Fruit fly (Drosophila melanogaster) whole organism, embryonic: Measurements from ENCODE around the gene CG3277.
A peak's percentile ranks its signal among the peaks of the same experiment; 100 is the strongest.

Source experiments
- B-H2 ChIP-seq: fragments of 200-800 bp; sonication (Bioruptor generic); optimal IDR thresholded peaks from 2 replicates; lab custom pipeline; 2018; ENCODE audit warnings: missing biosample characterization, mild to moderate bottlenecking, missing genetic modification characterization
- Bteb2 ChIP-seq: fragments of 200-800 bp; sonication (Bioruptor generic); optimal IDR thresholded peaks from 2 replicates; lab custom pipeline; 2016; ENCODE audit warnings: missing biosample characterization, missing genetic modification characterization
- CG1024 ChIP-seq: fragments of 200-800 bp; sonication (Bioruptor generic); IDR thresholded peaks from 2 replicates; pipeline ENCODE4 v1.3.6; 2022; ENCODE audit warnings: missing biosample characterization, missing genetic modification characterization
- CG10462 ChIP-seq: fragments of 200-800 bp; sonication (Bioruptor generic); optimal IDR thresholded peaks from 2 replicates; lab custom pipeline; 2016; ENCODE audit warnings: missing biosample characterization, missing genetic modification characterization
- CG11093 ChIP-seq: fragments of 200-800 bp; sonication (Bioruptor generic); IDR thresholded peaks from 3 replicates; pipeline ENCODE4 v1.3.6; 2022; ENCODE audit warnings: missing biosample characterization, missing genetic modification characterization
- CG12299 ChIP-seq: fragments of 200-800 bp; sonication (Bioruptor generic); optimal IDR thresholded peaks from 2 replicates; lab custom pipeline; 2018; ENCODE audit warnings: missing biosample characterization, mild to moderate bottlenecking, missing genetic modification characterization
- CG12659 ChIP-seq: fragments of 200-800 bp; sonication (Bioruptor generic); optimal IDR thresholded peaks from 3 replicates; lab custom pipeline; 2017; ENCODE audit warnings: mild to moderate bottlenecking, missing biosample characterization, missing genetic modification reagents, missing genetic modification characterization
- CG13296 ChIP-seq: fragments of 200-800 bp; sonication (Bioruptor generic); optimal IDR thresholded peaks from 3 replicates; lab custom pipeline; 2018; ENCODE audit warnings: missing biosample characterization, mild to moderate bottlenecking, missing genetic modification characterization
- CG16779 ChIP-seq: fragments of 200-800 bp; sonication (Bioruptor generic); IDR thresholded peaks from 2 replicates; pipeline ENCODE4 v1.3.6; 2022; ENCODE audit warnings: missing biosample characterization, missing genetic modification characterization
- CG2678 ChIP-seq: fragments of 200-800 bp; sonication (Bioruptor generic); optimal IDR thresholded peaks from 3 replicates; lab custom pipeline; 2019; ENCODE audit warnings: missing biosample characterization, mild to moderate bottlenecking, missing genetic modification characterization, moderate library complexity
- CG32772 ChIP-seq: fragments of 200-800 bp; sonication (Bioruptor generic); IDR thresholded peaks from 2 replicates; pipeline ENCODE4 v1.3.6; 2022; ENCODE audit warnings: missing biosample characterization, missing genetic modification characterization
- CG34376 ChIP-seq: fragments of 200-800 bp; sonication (Bioruptor generic); optimal IDR thresholded peaks from 2 replicates; lab custom pipeline; 2018; ENCODE audit warnings: missing biosample characterization, mild to moderate bottlenecking, missing genetic modification characterization
- CG4404 ChIP-seq: fragments of 200-800 bp; sonication (Bioruptor generic); IDR thresholded peaks from 2 replicates; pipeline ENCODE4 v1.3.6; 2022; ENCODE audit warnings: missing biosample characterization, missing genetic modification characterization
- CG6254 ChIP-seq: fragments of 200-800 bp; sonication (Bioruptor generic); optimal IDR thresholded peaks from 3 replicates; lab custom pipeline; 2017; ENCODE audit warnings: mild to moderate bottlenecking, missing biosample characterization, missing genetic modification reagents, missing genetic modification characterization
- CG6683 ChIP-seq: fragments of 200-800 bp; sonication (Bioruptor generic); optimal IDR thresholded peaks from 2 replicates; lab custom pipeline; 2017; ENCODE audit warnings: missing biosample characterization, mild to moderate bottlenecking, missing genetic modification characterization, missing genetic modification reagents
- CG7987 ChIP-seq: fragments of 200-800 bp; sonication (Bioruptor generic); optimal IDR thresholded peaks from 2 replicates; lab custom pipeline; 2018; ENCODE audit warnings: missing biosample characterization, mild to moderate bottlenecking, missing genetic modification characterization, moderate library complexity
- CG8281 ChIP-seq: fragments of 200-800 bp; sonication (Bioruptor generic); optimal IDR thresholded peaks from 2 replicates; lab custom pipeline; 2018; ENCODE audit warnings: missing biosample characterization, mild to moderate bottlenecking, missing genetic modification characterization, moderate library complexity
- D ChIP-seq, 2 experiments: fragments of 200-800 bp in 1 of 2; fragments of >200 bp in 1 of 2; sonication (Bioruptor generic) in 1 of 2; optimal IDR thresholded peaks; 2 replicates in 1 of 2; 3 replicates in 1 of 2; lab custom pipeline; 2017; ENCODE audit warnings: mild to moderate bottlenecking in 1 of 2, missing biosample characterization in 1 of 2, missing genetic modification characterization in 1 of 2, missing genetic modification reagents in 1 of 2
- Eip74EF ChIP-seq, 2 experiments: fragments of 200-800 bp in 1 of 2; fragments of >200 bp in 1 of 2; sonication (Bioruptor generic) in 1 of 2; optimal IDR thresholded peaks; 2 replicates each; lab custom pipeline; 2017 to 2019; ENCODE audit warnings: missing biosample characterization in 2 of 2, missing genetic modification characterization in 2 of 2, mild to moderate bottlenecking in 1 of 2, moderate library complexity in 1 of 2
- H15 ChIP-seq: fragments of 200-800 bp; sonication (Bioruptor generic); IDR thresholded peaks from 3 replicates; pipeline ENCODE4 v1.3.6; 2022; ENCODE audit warnings: missing biosample characterization, missing genetic modification characterization
- HLHmδ ChIP-seq: fragments of 200-800 bp; sonication (Bioruptor generic); optimal IDR thresholded peaks from 2 replicates; lab custom pipeline; 2018; ENCODE audit warnings: missing biosample characterization, mild to moderate bottlenecking, missing genetic modification characterization, moderate library complexity
- HmgZ ChIP-seq: fragments of 200-800 bp; sonication (Bioruptor generic); optimal IDR thresholded peaks from 2 replicates; lab custom pipeline; 2018; ENCODE audit warnings: missing biosample characterization, mild to moderate bottlenecking, missing genetic modification characterization
- Hr3 ChIP-seq: fragments of 200-800 bp; sonication (Bioruptor generic); optimal IDR thresholded peaks from 3 replicates; lab custom pipeline; 2016; ENCODE audit warnings: missing biosample characterization, missing genetic modification characterization
- MBD-R2 ChIP-seq: fragments of 200-800 bp; sonication (Bioruptor generic); IDR thresholded peaks from 2 replicates; pipeline ENCODE4 v1.3.6; 2022; ENCODE audit warnings: missing biosample characterization, missing genetic modification characterization
- Nf-YC ChIP-seq: fragments of 200-800 bp; optimal IDR thresholded peaks from 3 replicates; lab custom pipeline; 2019; ENCODE audit warnings: missing biosample characterization, mild to moderate bottlenecking, missing genetic modification characterization, moderate library complexity
- Pdp1 ChIP-seq, 2 experiments: fragments of 200-800 bp; sonication (Bioruptor generic); optimal IDR thresholded peaks; 3 replicates each; lab custom pipeline; 2016; ENCODE audit warnings: missing biosample characterization in 2 of 2, missing genetic modification characterization in 2 of 2, mild to moderate bottlenecking in 1 of 2, moderate library complexity in 1 of 2
- Scr ChIP-seq: fragments of 200-800 bp; sonication (Bioruptor generic); IDR thresholded peaks from 2 replicates; pipeline ENCODE4 v1.3.6; 2022; ENCODE audit warnings: missing biosample characterization, missing genetic modification characterization; ENCODE audit not compliant: partially characterized antibody
- Sox100B ChIP-seq: fragments of 200-800 bp; sonication (Bioruptor generic); optimal IDR thresholded peaks from 3 replicates; lab custom pipeline; 2018; ENCODE audit warnings: missing biosample characterization, mild to moderate bottlenecking, missing genetic modification characterization
- Stat92E ChIP-seq, 3 experiments: fragments of >200 bp in 2 of 3; fragments of 200-800 bp in 1 of 3; sonication (Bioruptor generic) in 1 of 3; optimal IDR thresholded peaks; 2 replicates each; lab custom pipeline; 2017 to 2019; ENCODE audit warnings: missing biosample characterization in 3 of 3, missing genetic modification characterization in 3 of 3, mild to moderate bottlenecking in 1 of 3, moderate library complexity in 1 of 3
- ap ChIP-seq: fragments of 200-800 bp; sonication (Bioruptor generic); IDR thresholded peaks from 2 replicates; pipeline ENCODE4 v1.3.6; 2022; ENCODE audit warnings: missing biosample characterization, missing genetic modification characterization
- cato ChIP-seq: fragments of 200-800 bp; sonication (Bioruptor generic); optimal IDR thresholded peaks from 2 replicates; lab custom pipeline; 2016; ENCODE audit warnings: missing biosample characterization, missing genetic modification characterization, borderline replicate concordance
- chinmo ChIP-seq: fragments of 200-800 bp; sonication (Bioruptor generic); IDR thresholded peaks from 4 replicates; pipeline ENCODE4 v1.3.6; 2022; ENCODE audit warnings: missing biosample characterization, missing genetic modification characterization; ENCODE audit not compliant: partially characterized antibody
- chn ChIP-seq: fragments of 200-800 bp; sonication (Bioruptor generic); optimal IDR thresholded peaks from 2 replicates; lab custom pipeline; 2016; ENCODE audit warnings: missing biosample characterization, missing genetic modification characterization
- ci ChIP-seq: fragments of 200-800 bp; sonication (Bioruptor generic); IDR thresholded peaks from 3 replicates; pipeline ENCODE4 v1.3.6; 2022; ENCODE audit warnings: missing biosample characterization, missing genetic modification characterization
- da ChIP-seq: fragments of 200-800 bp; sonication (Bioruptor generic); optimal IDR thresholded peaks from 2 replicates; lab custom pipeline; 2016; ENCODE audit warnings: missing biosample characterization, missing genetic modification characterization
- dimm ChIP-seq: fragments of 200-800 bp; sonication (Bioruptor generic); IDR thresholded peaks from 2 replicates; pipeline ENCODE4 v1.3.6; 2022; ENCODE audit warnings: missing biosample characterization, missing genetic modification characterization
- gcm2 ChIP-seq: fragments of 200-800 bp; sonication (Bioruptor generic); optimal IDR thresholded peaks from 2 replicates; lab custom pipeline; 2016; ENCODE audit warnings: missing biosample characterization, missing genetic modification characterization
- gro ChIP-seq: fragments of 200-800 bp; sonication (Bioruptor generic); optimal IDR thresholded peaks from 2 replicates; lab custom pipeline; 2016; ENCODE audit warnings: missing biosample characterization, missing genetic modification characterization
- jing ChIP-seq: fragments of 200-800 bp; sonication (Bioruptor generic); optimal IDR thresholded peaks from 2 replicates; lab custom pipeline; 2018; ENCODE audit warnings: missing biosample characterization, mild to moderate bottlenecking, missing genetic modification characterization
- kni ChIP-seq: fragments of 200-800 bp; sonication (Bioruptor generic); optimal IDR thresholded peaks from 3 replicates; lab custom pipeline; 2017; ENCODE audit warnings: mild to moderate bottlenecking, missing biosample characterization, missing genetic modification reagents, missing genetic modification characterization
- odd ChIP-seq: fragments of 200-800 bp; sonication (Bioruptor generic); optimal IDR thresholded peaks from 2 replicates; lab custom pipeline; 2017; ENCODE audit warnings: missing biosample characterization, mild to moderate bottlenecking, missing genetic modification characterization
- row ChIP-seq: fragments of 200-800 bp; sonication (Bioruptor generic); IDR thresholded peaks from 3 replicates; pipeline ENCODE4 v1.3.6; 2022; ENCODE audit warnings: missing biosample characterization, missing genetic modification characterization
- sim ChIP-seq: fragments of 200-800 bp; sonication (Bioruptor generic); IDR thresholded peaks from 2 replicates; pipeline ENCODE4 v1.3.6; 2022; ENCODE audit warnings: missing biosample characterization, missing genetic modification characterization
- stwl ChIP-seq: fragments of 200-800 bp; sonication (Bioruptor generic); optimal IDR thresholded peaks from 3 replicates; lab custom pipeline; 2018; ENCODE audit warnings: missing biosample characterization, mild to moderate bottlenecking, missing genetic modification characterization, moderate library complexity
- tin ChIP-seq: fragments of 200-800 bp; sonication (Bioruptor generic); optimal IDR thresholded peaks from 3 replicates; lab custom pipeline; 2016; ENCODE audit warnings: missing biosample characterization, missing genetic modification characterization
- tio ChIP-seq: fragments of 200-800 bp; sonication (Bioruptor generic); optimal IDR thresholded peaks from 2 replicates; lab custom pipeline; 2017; ENCODE audit warnings: missing biosample characterization, missing genetic modification characterization, inconsistent platforms
- ttk ChIP-seq: fragments of 200-800 bp; sonication (Bioruptor generic); IDR thresholded peaks from 2 replicates; pipeline ENCODE4 v2.1.2; 2022; ENCODE audit warnings: missing biosample characterization, missing genetic modification characterization

Gene CG3277

dm6 chr2L:3302958-3303842 lies 700 bp upstream of the CG3277 start, which contains the start of gene CG9663:
TSS of gene CG9663 (minus strand) at chr2L:3303130.
- TF ChIP-seq stwl (tag; lab: Kevin White, UChicago) (peak; percentile 95), chn (GFP tag; lab: Kevin White, UChicago) (peak; percentile 4), ci (GFP tag; lab: Robert Waterston, UW) (peak; percentile 71; the same call in 2 of the 3 replicates), Scr (GFP tag; lab: Robert Waterston, UW) (0 out of 2 replicates have a peak, but pooled peaks have one; percentile 8), kni (GFP tag; lab: Kevin White, UChicago) (peak; percentile 86), row (peak; percentile 49; the same call in 2 of the 3 replicates), Stat92E (GFP tag; optimal IDR thresholded peaks at IDR 0.05; lab: Kevin White, UChicago) (peak in 1 of 3 experiments; percentile 59), Hr3 (GFP tag; lab: Kevin White, UChicago) (no peak), CG11093 (GFP tag; lab: Robert Waterston, UW) (no peak), Eip74EF (GFP tag; optimal IDR thresholded peaks at IDR 0.05; lab: Kevin White, UChicago) (peak in 1 of 2 experiments; percentile 5), CG6683 (no peak), D (optimal IDR thresholded peaks at IDR 0.05; lab: Kevin White, UChicago) (peak; percentile 66), D (GFP tag; optimal IDR thresholded peaks at IDR 0.05; lab: Kevin White, UChicago) (peak; percentile 8), CG2678 (tag; lab: Kevin White, UChicago) (peak; percentile 2), tin (GFP tag; lab: Kevin White, UChicago) (no peak), ttk (GFP tag; lab: Robert Waterston, UW) (peak; percentile 55), CG1024 (GFP tag; lab: Robert Waterston, UW) (no peak), CG10462 (no peak), jing (GFP tag; lab: Kevin White, UChicago) (no peak), CG7987 (GFP tag; lab: Kevin White, UChicago) (no peak), gcm2 (GFP tag; lab: Kevin White, UChicago) (peak; percentile 51), CG32772 (no peak), CG34376 (GFP tag; lab: Kevin White, UChicago) (peak; percentile 68), CG13296 (GFP tag; lab: Kevin White, UChicago) (peak; percentile 43), chinmo (peak; percentile 65; the same call in 2 of the 4 replicates), CG4404 (GFP tag; lab: Robert Waterston, UW) (peak; percentile 27; the same call in 1 of the 2 replicates), HLHmδ (no peak), Nf-YC (tag; lab: Kevin White, UChicago) (no peak), CG16779 (GFP tag; lab: Robert Waterston, UW) (no peak), CG8281 (tag; lab: Kevin White, UChicago) (no peak), sim (GFP tag; lab: Robert Waterston, UW) (no peak), ap (GFP tag; lab: Robert Waterston, UW) (no peak), Sox100B (GFP tag; lab: Kevin White, UChicago) (no peak), CG12299 (tag; lab: Kevin White, UChicago) (no peak), HmgZ (peak; percentile 46), CG12659 (GFP tag; lab: Kevin White, UChicago) (peak; percentile 21), tio (GFP tag; lab: Kevin White, UChicago) (no peak), MBD-R2 (GFP tag; lab: Robert Waterston, UW) (no peak; the same call in 1 of the 2 replicates), da (GFP tag; lab: Kevin White, UChicago) (no peak), cato (GFP tag; lab: Kevin White, UChicago) (no peak), H15 (GFP tag; lab: Robert Waterston, UW) (no peak), Bteb2 (no peak), odd (GFP tag; lab: Kevin White, UChicago) (no peak), dimm (GFP tag; lab: Robert Waterston, UW) (no peak), Pdp1 (GFP tag; optimal IDR thresholded peaks at IDR 0.05; lab: Kevin White, UChicago) (peak in 1 of 2 experiments; percentile 50), gro (GFP tag; lab: Kevin White, UChicago) (no peak), B-H2 (GFP tag; lab: Kevin White, UChicago) (no peak), CG6254 (GFP tag; lab: Kevin White, UChicago) (peak; percentile 16)
